Worm (Caenorhabditis elegans) whole organism, dauer: ENCODE results near the gene C27H6.8.

Source experiments
- unc-62 ChIP-seq: sonication (generic microtip); optimal IDR thresholded peaks from 2 replicates; lab custom pipeline; 2017; ENCODE audit warnings: missing biosample characterization, missing genetic modification reagents, missing genetic modification characterization

C27H6.8 gene

ce11 chrV:9970119-9970518 lies 17.5 kb downstream of the C27H6.8 start:
- TF ChIP-seq unc-62 (GFP tag; lab: Kevin White, UChicago), result no peak

ce11 chrV:9965891-9966290 lies 21.7 kb downstream of the C27H6.8 start:
- TF ChIP-seq unc-62 (GFP tag; lab: Kevin White, UChicago), result no peak

ce11 chrV:9964152-9964785 lies 23.3 kb downstream of the C27H6.8 start:
- TF ChIP-seq unc-62 (GFP tag; lab: Kevin White, UChicago), result no peak

- no peak for TF ChIP-seq unc-62 (GFP tag; lab: Kevin White, UChicago)
Measured at ce11 chrV:9962916-9963315, 24.7 kb downstream of the C27H6.8 start.

ce11 chrV:9962394-9962793 lies 25.2 kb downstream of the C27H6.8 start, which contains the start of gene madf-4:
Gene madf-4, minus strand, starts transcription at chrV:9962494.
- no peak for TF ChIP-seq unc-62 (GFP tag; lab: Kevin White, UChicago)

- no peak for TF ChIP-seq unc-62 (GFP tag; lab: Kevin White, UChicago)
Measured at ce11 chrV:9960376-9960775, 27.2 kb downstream of the C27H6.8 start, which contains the start of gene T07C12.10. Gene T07C12.10, minus strand, starts transcription at chrV:9960476.

- TF ChIP-seq unc-62 (GFP tag; lab: Kevin White, UChicago), result no peak
Measured at ce11 chrV:9958654-9959053, 28.9 kb downstream of the C27H6.8 start.

- TF ChIP-seq unc-62 (GFP tag; lab: Kevin White, UChicago), result no peak
Measured at ce11 chrV:9958231-9958630, 29.4 kb downstream of the C27H6.8 start, which contains the start of gene anmt-3. Gene anmt-3, minus strand, starts transcription at chrV:9958331.

- TF ChIP-seq unc-62 (GFP tag; lab: Kevin White, UChicago), result no peak
Measured at ce11 chrV:9952396-9952795, 35.2 kb downstream of the C27H6.8 start, which contains the start of gene mam-5. Gene mam-5, plus strand, starts transcription at chrV:9952699.

ce11 chrV:9950861-9951260 lies 36.7 kb downstream of the C27H6.8 start, which contains the start of gene ttr-46:
Gene ttr-46, plus strand, starts transcription at chrV:9951233.
- no peak for TF ChIP-seq unc-62 (GFP tag; lab: Kevin White, UChicago)

ce11 chrV:9948840-9949239 lies 38.7 kb downstream of the C27H6.8 start, which contains the start of gene nlp-58:
Gene nlp-58, minus strand, starts transcription at chrV:9948940.
- TF ChIP-seq unc-62 (GFP tag; lab: Kevin White, UChicago), result no peak

ce11 chrV:9944093-9944492 lies 43.5 kb downstream of the C27H6.8 start, which contains the start of gene sre-28:
Gene sre-28, plus strand, starts transcription at chrV:9944393.
- TF ChIP-seq unc-62 (GFP tag; lab: Kevin White, UChicago), result no peak

ce11 chrV:9943039-9943438 lies 44.5 kb downstream of the C27H6.8 start, which contains the start of gene fipr-12:
Gene fipr-12, plus strand, starts transcription at chrV:9943339.
- TF ChIP-seq unc-62 (GFP tag; lab: Kevin White, UChicago), result no peak

ce11 chrV:9937435-9937834 lies 50.2 kb downstream of the C27H6.8 start, which contains the start of gene srj-33:
Gene srj-33, minus strand, starts transcription at chrV:9937535.
- no peak for TF ChIP-seq unc-62 (GFP tag; lab: Kevin White, UChicago)
